Worm (Caenorhabditis elegans) whole organism, mixed stage, embryonic: ENCODE measurements around the gene Y51A2B.9.

Experiments
- M03D4.4 ChIP-seq: sonication (generic microtip); optimal IDR thresholded peaks from 2 replicates; lab custom pipeline; 2017; ENCODE audit warnings: mild to moderate bottlenecking, missing genetic modification characterization, missing compliant biosample characterization
- bed-3 ChIP-seq: fragments of 200-800 bp; sonication (Bioruptor generic); optimal IDR thresholded peaks from 3 replicates; lab custom pipeline; 2018; ENCODE audit warnings: mild to moderate bottlenecking, missing genetic modification characterization, moderate library complexity, missing compliant biosample characterization
- blmp-1 ChIP-seq: fragments of 150-350 bp; optimal IDR thresholded peaks from 2 replicates; lab custom pipeline; 2014; ENCODE audit warnings: missing biosample characterization, missing genetic modification characterization
- ceh-39 ChIP-seq: fragments of 150-350 bp; optimal IDR thresholded peaks from 2 replicates; lab custom pipeline; 2014; ENCODE audit warnings: missing biosample characterization, missing genetic modification characterization
- ceh-43 ChIP-seq: fragments of 200-800 bp; sonication (Bioruptor generic); optimal IDR thresholded peaks from 2 replicates; lab custom pipeline; 2018; ENCODE audit warnings: mild to moderate bottlenecking, missing genetic modification characterization, moderate library complexity, missing compliant biosample characterization
- ceh-83 ChIP-seq: fragments of 200-800 bp; sonication (Bioruptor generic); optimal IDR thresholded peaks from 2 replicates; lab custom pipeline; 2018; ENCODE audit warnings: mild to moderate bottlenecking, missing genetic modification characterization, missing compliant biosample characterization
- ces-1 ChIP-seq: fragments of 150-350 bp; optimal IDR thresholded peaks from 2 replicates; lab custom pipeline; 2014; ENCODE audit warnings: missing biosample characterization, missing genetic modification reagents, missing genetic modification characterization
- cnd-1 ChIP-seq: fragments of 200-800 bp; sonication (Bioruptor generic); optimal IDR thresholded peaks from 2 replicates; lab custom pipeline; 2018; ENCODE audit warnings: mild to moderate bottlenecking, missing genetic modification characterization, missing compliant biosample characterization
- drap-1 ChIP-seq: fragments of 200-800 bp; sonication (Bioruptor generic); optimal IDR thresholded peaks from 3 replicates; lab custom pipeline; 2018; ENCODE audit warnings: mild to moderate bottlenecking, missing genetic modification characterization, missing compliant biosample characterization
- elt-1 ChIP-seq: sonication (generic microtip); optimal IDR thresholded peaks from 2 replicates; lab custom pipeline; 2017; ENCODE audit warnings: missing genetic modification characterization, mild to moderate bottlenecking, missing compliant biosample characterization, antibody characterized with exemption, moderate library complexity, borderline replicate concordance; ENCODE audit not compliant: insufficient read depth
- elt-3 ChIP-seq: fragments of 150-350 bp; optimal IDR thresholded peaks from 2 replicates; lab custom pipeline; 2014; ENCODE audit warnings: missing biosample characterization, missing genetic modification characterization
- ham-2 ChIP-seq: fragments of 200-800 bp; sonication (Bioruptor generic); optimal IDR thresholded peaks from 2 replicates; lab custom pipeline; 2018; ENCODE audit warnings: mild to moderate bottlenecking, missing genetic modification characterization, missing compliant biosample characterization
- hlh-1 ChIP-seq: fragments of 150-350 bp; optimal IDR thresholded peaks from 2 replicates; lab custom pipeline; 2014; ENCODE audit warnings: missing biosample characterization, missing genetic modification reagents, missing genetic modification characterization
- lin-13 ChIP-seq: fragments of 150-350 bp; optimal IDR thresholded peaks from 2 replicates; lab custom pipeline; 2014; ENCODE audit warnings: missing biosample characterization, missing genetic modification characterization
- lin-32 ChIP-seq: fragments of 200-800 bp; sonication (Bioruptor generic); optimal IDR thresholded peaks from 2 replicates; lab custom pipeline; 2018; ENCODE audit warnings: mild to moderate bottlenecking, missing genetic modification characterization, missing compliant biosample characterization
- lsy-2 ChIP-seq: fragments of 150-350 bp; optimal IDR thresholded peaks from 2 replicates; lab custom pipeline; 2014; ENCODE audit warnings: missing biosample characterization, missing genetic modification characterization
- mab-5 ChIP-seq: fragments of 150-350 bp; optimal IDR thresholded peaks from 2 replicates; lab custom pipeline; 2014; ENCODE audit warnings: missing biosample characterization, missing genetic modification characterization
- mep-1 ChIP-seq: fragments of 150-350 bp; optimal IDR thresholded peaks from 2 replicates; lab custom pipeline; 2017; ENCODE audit warnings: missing biosample characterization, missing genetic modification reagents, missing genetic modification characterization, inconsistent platforms
- mls-2 ChIP-seq: sonication (generic microtip); optimal IDR thresholded peaks from 2 replicates; lab custom pipeline; 2016; ENCODE audit warnings: mild to moderate bottlenecking, missing genetic modification characterization, moderate library complexity, missing compliant biosample characterization
- nhr-12 ChIP-seq: fragments of 150-350 bp; optimal IDR thresholded peaks from 2 replicates; lab custom pipeline; 2014; ENCODE audit warnings: missing biosample characterization, missing genetic modification characterization
- nhr-2 ChIP-seq: fragments of 150-350 bp; optimal IDR thresholded peaks from 2 replicates; lab custom pipeline; 2014; ENCODE audit warnings: missing biosample characterization, missing genetic modification characterization
- nhr-237 ChIP-seq: fragments of 150-350 bp; optimal IDR thresholded peaks from 2 replicates; lab custom pipeline; 2014; ENCODE audit warnings: missing biosample characterization, missing genetic modification characterization
- nhr-28 ChIP-seq: fragments of 150-350 bp; optimal IDR thresholded peaks from 2 replicates; lab custom pipeline; 2014; ENCODE audit warnings: missing biosample characterization, missing genetic modification characterization
- nhr-76 ChIP-seq: sonication (generic microtip); optimal IDR thresholded peaks from 2 replicates; lab custom pipeline; 2017; ENCODE audit warnings: missing biosample characterization, missing genetic modification characterization
- pha-4 ChIP-seq: fragments of 150-350 bp; optimal IDR thresholded peaks from 2 replicates; lab custom pipeline; 2018; ENCODE audit warnings: missing biosample characterization, missing genetic modification reagents, missing genetic modification characterization
- snpc-4 ChIP-seq: fragments of 150-350 bp; optimal IDR thresholded peaks from 2 replicates; lab custom pipeline; 2014; ENCODE audit warnings: missing biosample characterization, missing genetic modification characterization
- sptf-1 ChIP-seq: sonication (generic microtip); optimal IDR thresholded peaks from 2 replicates; lab custom pipeline; 2017; ENCODE audit warnings: mild to moderate bottlenecking, missing genetic modification characterization, moderate library complexity, missing compliant biosample characterization
- tbx-8 ChIP-seq: fragments of 200-800 bp; sonication (Bioruptor generic); optimal IDR thresholded peaks from 2 replicates; lab custom pipeline; 2018; ENCODE audit warnings: mild to moderate bottlenecking, missing genetic modification characterization, moderate library complexity, missing compliant biosample characterization
- unc-62 ChIP-seq: fragments of 150-350 bp; optimal IDR thresholded peaks from 2 replicates; lab custom pipeline; 2014; ENCODE audit warnings: missing biosample characterization, missing genetic modification reagents, missing genetic modification characterization
- zip-8 ChIP-seq: fragments of 150-350 bp; optimal IDR thresholded peaks from 2 replicates; lab custom pipeline; 2014; ENCODE audit warnings: missing biosample characterization, missing genetic modification characterization
- ztf-11 ChIP-seq: fragments of 150-350 bp; optimal IDR thresholded peaks from 2 replicates; lab custom pipeline; 2014; ENCODE audit warnings: missing biosample characterization, missing genetic modification characterization

Y51A2B.9 gene

DNA sequence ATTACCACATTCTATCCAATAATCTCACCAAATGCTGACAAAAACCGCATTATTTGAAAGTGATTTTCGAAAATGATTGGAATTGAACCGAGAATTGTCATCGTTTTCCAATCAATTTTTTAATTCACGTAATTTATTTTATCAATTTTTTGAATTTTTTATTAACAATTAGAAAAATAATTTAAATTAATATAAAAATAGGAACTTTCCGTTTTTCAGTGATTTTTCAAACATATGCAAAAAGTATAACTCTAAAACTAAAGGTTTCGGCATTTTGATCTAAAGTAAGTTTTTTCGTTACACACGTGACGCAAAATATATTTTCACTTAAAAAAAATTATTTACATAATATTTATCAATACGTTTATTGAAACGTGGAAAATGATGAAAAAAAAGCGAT lies 1.3 kb downstream of the Y51A2B.9 start, which contains the start of gene Y51A2B.6:
Gene Y51A2B.6, minus strand, starts transcription at position 101 of the 400 bp plus-strand sequence.
- no peak for TF ChIP-seq elt-3 (tag; lab: Kevin White, UChicago)
- no peak for TF ChIP-seq mep-1
- TF ChIP-seq drap-1 (GFP tag; lab: Kevin White, UChicago) = no peak
- TF ChIP-seq nhr-2 = no peak
- TF ChIP-seq cnd-1 (tag; lab: Kevin White, UChicago) = no peak
- no peak for TF ChIP-seq nhr-28 (tag; lab: Kevin White, UChicago)
- TF ChIP-seq snpc-4 (tag; lab: Kevin White, UChicago) = no peak
- TF ChIP-seq unc-62 (GFP tag; lab: Kevin White, UChicago) = no peak
- TF ChIP-seq pha-4 = no peak
- TF ChIP-seq nhr-237 = no peak

DNA sequence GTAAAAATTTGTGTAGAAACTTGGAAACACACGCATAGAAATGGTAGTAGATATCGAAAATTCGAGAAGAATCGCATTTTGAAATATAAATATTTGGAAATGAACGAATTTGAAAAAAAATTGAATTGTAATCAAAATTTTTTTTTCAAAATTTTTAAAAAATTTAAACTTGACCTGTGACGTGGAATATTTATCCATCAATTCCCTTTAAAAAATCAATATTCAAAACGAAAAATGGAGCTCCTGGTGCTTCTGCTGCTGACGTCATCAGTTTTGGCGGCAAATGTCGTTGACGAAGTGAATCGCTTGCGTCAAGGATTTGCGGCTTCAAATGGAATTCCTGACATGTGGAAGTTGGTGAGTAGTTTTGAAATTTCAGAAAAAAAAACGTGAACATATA lies 6.5 kb downstream of the Y51A2B.9 start, which contains the start of the genes Y51A2B.4 and Y51A2B.5:
Gene Y51A2B.4, minus strand, starts transcription at position 101 of the 400 bp plus-strand sequence.
Gene Y51A2B.5, plus strand, starts transcription at position 232 of the 400 bp plus-strand sequence.
- TF ChIP-seq tbx-8 (no peak), ces-1 (GFP tag; lab: Kevin White, UChicago) (no peak)

DNA sequence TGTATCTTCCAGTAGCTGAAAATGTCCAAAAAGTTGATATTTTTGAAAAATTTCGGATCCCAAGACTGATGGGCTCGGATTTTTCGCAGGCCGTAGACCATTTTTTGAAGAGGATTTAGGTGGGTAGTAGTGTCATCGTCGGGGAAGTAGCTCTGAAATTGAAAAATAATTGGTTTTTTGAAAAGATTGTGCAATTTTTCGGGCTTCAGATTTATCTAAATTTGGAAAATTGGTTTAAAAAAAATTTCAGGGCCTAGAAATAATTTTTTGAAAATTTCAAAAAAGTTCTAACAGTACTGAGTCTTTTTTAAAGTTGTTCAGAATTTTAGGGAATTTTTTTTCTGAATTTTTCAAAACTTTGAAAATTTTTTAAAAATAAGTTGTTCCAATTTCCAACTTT lies 13.0 kb downstream of the Y51A2B.9 start, which contains the start of gene nhr-288:
Gene nhr-288, minus strand, starts transcription at position 101 of the 400 bp plus-strand sequence.
- no peak for TF ChIP-seq lin-32
- TF ChIP-seq nhr-76 (tag; lab: Kevin White, UChicago) = no peak
- TF ChIP-seq elt-3 (tag; lab: Kevin White, UChicago) = no peak
- TF ChIP-seq ceh-43 (GFP tag; lab: Kevin White, UChicago) = no peak
- TF ChIP-seq mep-1 = no peak
- no peak for TF ChIP-seq bed-3 (GFP tag; lab: Kevin White, UChicago)
- TF ChIP-seq mls-2 (tag; lab: Kevin White, UChicago) = no peak
- no peak for TF ChIP-seq nhr-12
- no peak for TF ChIP-seq nhr-2
- TF ChIP-seq hlh-1 = no peak
- no peak for TF ChIP-seq ham-2 (GFP tag; lab: Kevin White, UChicago)
- no peak for TF ChIP-seq sptf-1 (tag; lab: Kevin White, UChicago)
- TF ChIP-seq mab-5 = no peak
- no peak for TF ChIP-seq unc-62 (GFP tag; lab: Kevin White, UChicago)
- TF ChIP-seq, all 35 proteins: peak for 0

DNA sequence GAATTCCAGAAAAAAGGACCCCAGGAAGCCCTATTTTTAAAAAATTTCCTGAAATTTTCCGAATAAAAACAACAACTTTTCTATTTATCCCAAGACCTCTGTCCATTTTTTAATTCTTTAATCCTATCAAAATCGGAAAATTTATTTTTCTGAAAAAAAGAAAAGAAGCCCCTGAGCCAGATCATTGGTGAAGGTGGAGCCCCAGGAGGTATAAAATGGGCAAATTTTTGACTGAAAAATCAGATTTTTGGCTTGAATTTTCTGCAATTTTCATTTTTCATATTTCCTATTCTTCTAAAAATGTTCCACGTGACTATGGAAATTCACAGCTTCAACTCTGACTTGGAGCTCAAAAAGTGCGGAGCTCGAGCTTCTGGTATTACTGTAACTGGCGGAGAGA lies 16.7 kb downstream of the Y51A2B.9 start, which contains the start of gene Y51A2B.8:
Gene Y51A2B.8, plus strand, starts transcription at position 301 of the 400 bp plus-strand sequence.
- TF ChIP-seq ztf-11 (tag; lab: Kevin White, UChicago) (no peak), ceh-39 (no peak), lsy-2 (tag; lab: Kevin White, UChicago) (no peak), nhr-28 (tag; lab: Kevin White, UChicago) (no peak), elt-1 (tag; lab: Kevin White, UChicago) (no peak), drap-1 (GFP tag; lab: Kevin White, UChicago) (no peak), pha-4 (no peak), hlh-1 (no peak), ham-2 (GFP tag; lab: Kevin White, UChicago) (no peak), elt-3 (tag; lab: Kevin White, UChicago) (no peak), lin-32 (no peak), snpc-4 (tag; lab: Kevin White, UChicago) (no peak), tbx-8 (no peak), M03D4.4 (tag; lab: Kevin White, UChicago) (no peak), unc-62 (GFP tag; lab: Kevin White, UChicago) (no peak)
- TF ChIP-seq, all 35 proteins: peak for 0

DNA sequence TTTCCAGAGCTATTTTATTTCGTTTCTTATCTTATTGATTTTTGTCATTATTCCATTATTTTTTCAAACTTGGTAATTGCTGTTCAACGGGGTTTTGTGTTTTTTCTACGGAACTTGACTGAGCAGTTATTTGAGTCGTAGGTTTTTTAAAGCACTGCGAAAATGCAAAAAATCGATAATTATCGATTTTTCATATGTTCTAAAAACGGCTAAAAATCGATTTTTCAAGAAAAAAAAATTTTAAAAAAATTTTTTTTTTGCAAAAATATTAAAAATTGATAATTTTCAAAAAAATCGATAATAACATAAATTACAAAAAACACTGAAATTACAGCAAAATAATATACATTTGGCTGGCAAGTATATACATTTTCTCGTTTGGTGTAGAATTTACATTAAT lies 20.0 kb downstream of the Y51A2B.9 start:
- TF ChIP-seq nhr-76 (tag; lab: Kevin White, UChicago) = no peak
- no peak for TF ChIP-seq mls-2 (tag; lab: Kevin White, UChicago)
- no peak for TF ChIP-seq ceh-39
- TF ChIP-seq nhr-28 (tag; lab: Kevin White, UChicago) = no peak
- TF ChIP-seq nhr-237 = no peak
- TF ChIP-seq lin-32 = no peak
- TF ChIP-seq lin-13 (tag; lab: Kevin White, UChicago) = no peak
- no peak for TF ChIP-seq zip-8 (tag; lab: Kevin White, UChicago)
- no peak for TF ChIP-seq nhr-2
- no peak for TF ChIP-seq sptf-1 (tag; lab: Kevin White, UChicago)
- no peak for TF ChIP-seq hlh-1
- TF ChIP-seq snpc-4 (tag; lab: Kevin White, UChicago) = no peak
- TF ChIP-seq unc-62 (GFP tag; lab: Kevin White, UChicago) = no peak
- TF ChIP-seq pha-4 = no peak
- no peak for TF ChIP-seq blmp-1
- TF ChIP-seq drap-1 (GFP tag; lab: Kevin White, UChicago) = no peak
- no peak for TF ChIP-seq lsy-2 (tag; lab: Kevin White, UChicago)
- TF ChIP-seq ceh-43 (GFP tag; lab: Kevin White, UChicago) = no peak
- TF ChIP-seq ceh-83 (GFP tag; lab: Kevin White, UChicago) = no peak
- TF ChIP-seq, all 35 proteins: peak for 0
